Worm (Caenorhabditis elegans) whole organism, L1 larva: Measurements from ENCODE around the gene C32D5.10.

Experiments used
- C04F5.9 ChIP-seq: sonication (generic microtip); optimal IDR thresholded peaks from 2 replicates; lab custom pipeline; 2016; ENCODE audit warnings: missing genetic modification characterization, missing compliant biosample characterization
- C34B4.2 ChIP-seq: sonication (generic microtip); optimal IDR thresholded peaks from 2 replicates; lab custom pipeline; 2017; ENCODE audit warnings: mild to moderate bottlenecking, missing genetic modification characterization, missing compliant biosample characterization
- aha-1 ChIP-seq: fragments of 150-350 bp; optimal IDR thresholded peaks from 2 replicates; lab custom pipeline; 2014; ENCODE audit warnings: missing biosample characterization, missing genetic modification characterization
- aly-2 ChIP-seq: fragments of 150-350 bp; optimal IDR thresholded peaks from 2 replicates; lab custom pipeline; 2014; ENCODE audit warnings: missing biosample characterization, missing genetic modification characterization
- ama-1 ChIP-seq: fragments of 150-350 bp; optimal IDR thresholded peaks from 2 replicates; lab custom pipeline; 2014
- ceh-8 ChIP-seq: fragments of 200-800 bp; sonication (Bioruptor generic); optimal IDR thresholded peaks from 2 replicates; lab custom pipeline; 2018; ENCODE audit warnings: mild to moderate bottlenecking, missing genetic modification characterization, moderate library complexity, missing compliant biosample characterization
- ceh-88 ChIP-seq: fragments of 200-800 bp; sonication (Bioruptor generic); IDR thresholded peaks from 2 replicates; pipeline ENCODE4 v1.3.6; 2022; ENCODE audit warnings: missing genetic modification characterization, missing compliant biosample characterization
- ceh-90 ChIP-seq: sonication (generic microtip); optimal IDR thresholded peaks from 2 replicates; lab custom pipeline; 2016; ENCODE audit warnings: missing genetic modification characterization, missing compliant biosample characterization
- dsc-1 ChIP-seq: sonication (generic microtip); optimal IDR thresholded peaks from 2 replicates; lab custom pipeline; 2016; ENCODE audit warnings: mild to moderate bottlenecking, missing genetic modification characterization, missing compliant biosample characterization
- efl-1 ChIP-seq, 4 experiments: fragments of 150-350 bp; optimal IDR thresholded peaks in 3 of 4; peaks in 1 of 4; 1 replicate in 1 of 4; 2 replicates in 3 of 4; lab custom pipeline; 2014; ENCODE audit warnings: missing biosample characterization in 2 of 4, missing genetic modification characterization in 2 of 4, missing genetic modification reagents in 2 of 4
- egl-13 ChIP-seq: sonication (generic microtip); optimal IDR thresholded peaks from 2 replicates; lab custom pipeline; 2016; ENCODE audit warnings: missing genotype, missing genetic modification reagents, missing genetic modification characterization, missing compliant biosample characterization
- elt-2 ChIP-seq: sonication (generic microtip); optimal IDR thresholded peaks from 2 replicates; lab custom pipeline; 2016; ENCODE audit warnings: missing genetic modification characterization, mild to moderate bottlenecking, inconsistent platforms, missing compliant biosample characterization, missing genetic modification reagents
- ets-5 ChIP-seq: fragments of 200-800 bp; sonication (Bioruptor generic); IDR thresholded peaks from 2 replicates; pipeline ENCODE4 v1.3.6; 2022; ENCODE audit warnings: missing genetic modification characterization, missing compliant biosample characterization
- fkh-8 ChIP-seq: sonication (generic microtip); optimal IDR thresholded peaks from 2 replicates; lab custom pipeline; 2016; ENCODE audit warnings: mild to moderate bottlenecking, missing genetic modification characterization, missing compliant biosample characterization
- fos-1 ChIP-seq: fragments of 150-350 bp; optimal IDR thresholded peaks from 2 replicates; lab custom pipeline; 2014; ENCODE audit warnings: missing biosample characterization, missing genetic modification characterization
- hlh-4 ChIP-seq: sonication (generic microtip); optimal IDR thresholded peaks from 2 replicates; lab custom pipeline; 2016; ENCODE audit warnings: mild to moderate bottlenecking, missing genetic modification characterization, missing compliant biosample characterization
- hpl-2 ChIP-seq: fragments of 150-350 bp; optimal IDR thresholded peaks from 2 replicates; lab custom pipeline; 2014; ENCODE audit warnings: missing biosample characterization, missing genetic modification reagents, missing genetic modification characterization
- isw-1 ChIP-seq: fragments of 200-800 bp; sonication (Bioruptor generic); IDR thresholded peaks from 2 replicates; pipeline ENCODE4 v1.3.6; 2022; ENCODE audit warnings: missing genetic modification characterization, missing compliant biosample characterization
- lin-14 ChIP-seq: fragments of 200-800 bp; sonication (Bioruptor generic); optimal IDR thresholded peaks from 2 replicates; lab custom pipeline; 2018; ENCODE audit warnings: mild to moderate bottlenecking, missing genetic modification characterization, moderate library complexity, missing compliant biosample characterization
- lin-15B ChIP-seq: fragments of 150-350 bp; sonication (generic microtip); optimal IDR thresholded peaks from 3 replicates; lab custom pipeline; 2014; ENCODE audit warnings: missing biosample characterization, missing genetic modification characterization
- lin-35 ChIP-seq, 2 experiments: fragments of 150-350 bp; optimal IDR thresholded peaks; 2 replicates each; lab custom pipeline; 2014; ENCODE audit warnings: missing biosample characterization in 2 of 2, missing genetic modification characterization in 2 of 2, missing genetic modification reagents in 2 of 2
- lin-39 ChIP-seq: fragments of 150-350 bp; optimal IDR thresholded peaks from 2 replicates; lab custom pipeline; 2014; ENCODE audit warnings: missing biosample characterization, missing genetic modification reagents, missing genetic modification characterization
- lsy-2 ChIP-seq, 2 experiments: fragments of 150-350 bp; optimal IDR thresholded peaks; 2 replicates each; lab custom pipeline; 2014; ENCODE audit warnings: missing biosample characterization in 2 of 2, missing genetic modification characterization in 2 of 2
- mef-2 ChIP-seq: fragments of 150-350 bp; optimal IDR thresholded peaks from 2 replicates; lab custom pipeline; 2014; ENCODE audit warnings: missing biosample characterization, missing genetic modification characterization
- mep-1 ChIP-seq: fragments of 150-350 bp; optimal IDR thresholded peaks from 2 replicates; lab custom pipeline; 2014; ENCODE audit warnings: missing biosample characterization, missing genetic modification characterization
- nhr-11 ChIP-seq: fragments of 150-350 bp; optimal IDR thresholded peaks from 2 replicates; lab custom pipeline; 2014; ENCODE audit warnings: missing biosample characterization, missing genetic modification characterization
- nhr-12 ChIP-seq: sonication (generic microtip); optimal IDR thresholded peaks from 2 replicates; lab custom pipeline; 2017; ENCODE audit warnings: missing biosample characterization, missing genetic modification characterization
- nhr-19 ChIP-seq: fragments of 200-800 bp; sonication (Bioruptor generic); conservative IDR thresholded peaks from 2 replicates; pipeline ENCODE4 v1.3.6; 2022; ENCODE audit warnings: missing genetic modification characterization, missing compliant biosample characterization
- nhr-20 ChIP-seq: sonication (generic microtip); optimal IDR thresholded peaks from 2 replicates; lab custom pipeline; 2016; ENCODE audit warnings: mild to moderate bottlenecking, missing genetic modification characterization, missing compliant biosample characterization
- nhr-237 ChIP-seq: fragments of 150-350 bp; optimal IDR thresholded peaks from 2 replicates; lab custom pipeline; 2014; ENCODE audit warnings: missing biosample characterization, missing genetic modification characterization
- nhr-47 ChIP-seq: sonication (generic microtip); optimal IDR thresholded peaks from 2 replicates; lab custom pipeline; 2016; ENCODE audit warnings: mild to moderate bottlenecking, missing genetic modification characterization, moderate library complexity, missing compliant biosample characterization
- nhr-71 ChIP-seq: sonication (generic microtip); optimal IDR thresholded peaks from 2 replicates; lab custom pipeline; 2016; ENCODE audit warnings: mild to moderate bottlenecking, missing genetic modification characterization, moderate library complexity, missing compliant biosample characterization
- pag-3 ChIP-seq: sonication (generic microtip); optimal IDR thresholded peaks from 2 replicates; lab custom pipeline; 2017; ENCODE audit warnings: missing genetic modification characterization, mild to moderate bottlenecking, missing compliant biosample characterization, antibody characterized with exemption, borderline replicate concordance; ENCODE audit not compliant: insufficient read depth
- pax-3 ChIP-seq: fragments of 200-800 bp; sonication (Bioruptor generic); optimal IDR thresholded peaks from 2 replicates; lab custom pipeline; 2018; ENCODE audit warnings: mild to moderate bottlenecking, missing genetic modification characterization, moderate library complexity, missing compliant biosample characterization
- pqm-1 ChIP-seq: sonication (generic microtip); optimal IDR thresholded peaks from 3 replicates; lab custom pipeline; 2017; ENCODE audit warnings: missing biosample characterization, missing genetic modification characterization
- rnt-1 ChIP-seq: sonication (generic microtip); optimal IDR thresholded peaks from 2 replicates; lab custom pipeline; 2016; ENCODE audit warnings: mild to moderate bottlenecking, missing genetic modification characterization, moderate library complexity, missing compliant biosample characterization
- skn-1 ChIP-seq: fragments of 150-350 bp; optimal IDR thresholded peaks from 2 replicates; lab custom pipeline; 2014; ENCODE audit warnings: missing biosample characterization, missing genetic modification characterization
- sup-37 ChIP-seq: fragments of 200-800 bp; sonication (Bioruptor generic); optimal IDR thresholded peaks from 2 replicates; lab custom pipeline; 2018; ENCODE audit warnings: mild to moderate bottlenecking, missing genetic modification characterization, missing compliant biosample characterization
- swsn-7 ChIP-seq: sonication (generic microtip); optimal IDR thresholded peaks from 2 replicates; lab custom pipeline; 2016; ENCODE audit warnings: missing genetic modification characterization, missing compliant biosample characterization
- tbx-2 ChIP-seq: sonication (generic microtip); optimal IDR thresholded peaks from 2 replicates; lab custom pipeline; 2016; ENCODE audit warnings: missing genetic modification characterization, missing compliant biosample characterization
- unc-130 ChIP-seq: fragments of 150-350 bp; optimal IDR thresholded peaks from 2 replicates; lab custom pipeline; 2017; ENCODE audit warnings: missing biosample characterization, missing genetic modification characterization, inconsistent platforms
- unc-62 ChIP-seq: fragments of 150-350 bp; optimal IDR thresholded peaks from 2 replicates; lab custom pipeline; 2014; ENCODE audit warnings: missing biosample characterization, missing genetic modification reagents, missing genetic modification characterization
- unc-98 ChIP-seq: fragments of 200-800 bp; sonication (Bioruptor generic); IDR thresholded peaks from 2 replicates; pipeline ENCODE4 v1.3.6; 2022; ENCODE audit warnings: missing genetic modification characterization, missing compliant biosample characterization
- xbp-1 ChIP-seq: sonication (generic microtip); optimal IDR thresholded peaks from 2 replicates; lab custom pipeline; 2016; ENCODE audit warnings: missing genetic modification characterization, missing compliant biosample characterization
- ztf-11 ChIP-seq, 2 experiments: sonication (generic microtip); optimal IDR thresholded peaks; 2 replicates each; lab custom pipeline; 2016 to 2017; ENCODE audit warnings: missing genetic modification characterization in 2 of 2, missing biosample characterization in 1 of 2, missing compliant biosample characterization in 1 of 2
- ztf-4 ChIP-seq: fragments of 150-350 bp; optimal IDR thresholded peaks from 2 replicates; lab custom pipeline; 2014; ENCODE audit warnings: missing biosample characterization, missing genetic modification characterization

C32D5.10 gene

ce11 chrII:6339948-6340347 lies 11.8 kb downstream of the C32D5.10 start, which contains the start of gene C32D5.7:
Gene C32D5.7, minus strand, starts transcription at chrII:6340048.
- no peak for TF ChIP-seq ets-5 (GFP tag; lab: Robert Waterston, UW)
- no peak for TF ChIP-seq swsn-7 (tag; lab: Kevin White, UChicago)
- no peak for TF ChIP-seq ceh-88
- TF ChIP-seq egl-13 (tag; lab: Kevin White, UChicago), result no peak
- TF ChIP-seq lin-35 (GFP tag; optimal IDR thresholded peaks at IDR 0.05; lab: Kevin White, UChicago), result no peak
- no peak for TF ChIP-seq xbp-1 (tag; lab: Kevin White, UChicago)
- no peak for TF ChIP-seq ceh-8 (GFP tag; lab: Kevin White, UChicago)
- TF ChIP-seq efl-1 (optimal IDR thresholded peaks at IDR 0.05; lab: Kevin White, UChicago), result no peak
- no peak for TF ChIP-seq efl-1 (GFP tag; optimal IDR thresholded peaks at IDR 0.05 in 1 of 2; lab: Kevin White, UChicago)
- TF ChIP-seq aha-1 (tag; lab: Kevin White, UChicago), result no peak
- TF ChIP-seq pax-3, result no peak
- no peak for TF ChIP-seq ama-1 (lab: Kevin White, UChicago)
- no peak for TF ChIP-seq lin-15B (tag; lab: Kevin White, UChicago)
- no peak for TF ChIP-seq hpl-2
- no peak for TF ChIP-seq mef-2 (tag; lab: Kevin White, UChicago)
- TF ChIP-seq skn-1 (tag; lab: Kevin White, UChicago), result no peak

ce11 chrII:6339511-6339910 lies 12.3 kb downstream of the C32D5.10 start:
- no peak for TF ChIP-seq fos-1
- TF ChIP-seq mep-1 (tag; lab: Kevin White, UChicago), result no peak
- peak; percentile 57 for TF ChIP-seq elt-2 (tag; lab: Kevin White, UChicago)
- no peak for TF ChIP-seq unc-98
- peak in 1 of 2 experiments; percentile 6 for TF ChIP-seq lin-35 (GFP tag; optimal IDR thresholded peaks at IDR 0.05; lab: Kevin White, UChicago)

- TF ChIP-seq fkh-8, result peak; percentile 89
- peak; percentile 46 for TF ChIP-seq nhr-71
- TF ChIP-seq pax-3, result peak; percentile 35
- TF ChIP-seq nhr-11 (tag; lab: Kevin White, UChicago), result peak; percentile 6
- TF ChIP-seq ama-1 (lab: Kevin White, UChicago), result no peak
- no peak for TF ChIP-seq unc-130 (tag; lab: Kevin White, UChicago)
- TF ChIP-seq lsy-2 (tag; optimal IDR thresholded peaks at IDR 0.05; lab: Kevin White, UChicago), result no peak
- TF ChIP-seq dsc-1 (tag; lab: Kevin White, UChicago), result peak; percentile 31
- no peak for TF ChIP-seq ceh-90
- TF ChIP-seq nhr-47 (tag; lab: Kevin White, UChicago), result peak; percentile 15
- peak; percentile 17 for TF ChIP-seq elt-2 (tag; lab: Kevin White, UChicago)
- TF ChIP-seq hlh-4 (tag; lab: Kevin White, UChicago), result no peak
- no peak for TF ChIP-seq C34B4.2 (tag; lab: Kevin White, UChicago)
- no peak for TF ChIP-seq hpl-2
- no peak for TF ChIP-seq C04F5.9 (tag; lab: Kevin White, UChicago)
- no peak for TF ChIP-seq nhr-19 (GFP tag; lab: Robert Waterston, UW)
- TF ChIP-seq pqm-1 (tag; lab: Kevin White, UChicago), result peak; percentile 41
- no peak for TF ChIP-seq efl-1 (optimal IDR thresholded peaks at IDR 0.05; lab: Kevin White, UChicago)
- peak in 1 of 2 experiments; percentile 88 for TF ChIP-seq efl-1 (GFP tag; optimal IDR thresholded peaks at IDR 0.05 in 1 of 2; lab: Kevin White, UChicago)
- TF ChIP-seq aly-2, result no peak
- no peak for TF ChIP-seq lin-39 (tag; lab: Kevin White, UChicago)
- no peak for TF ChIP-seq unc-98
- TF ChIP-seq, all 84 proteins: peak for 9
Observed at ce11 chrII:6335358-6335757, 16.4 kb downstream of the C32D5.10 start, which contains the start of gene C32D5.14. Gene C32D5.14, plus strand, starts transcription at chrII:6335488.

ce11 chrII:6334745-6335260 lies 17.0 kb downstream of the C32D5.10 start:
- TF ChIP-seq nhr-20 (tag; lab: Kevin White, UChicago), result no peak
- no peak for TF ChIP-seq unc-62 (GFP tag; lab: Kevin White, UChicago)
- no peak for TF ChIP-seq egl-13 (tag; lab: Kevin White, UChicago)
- TF ChIP-seq isw-1, result no peak
- TF ChIP-seq hlh-4 (tag; lab: Kevin White, UChicago), result no peak
- TF ChIP-seq nhr-47 (tag; lab: Kevin White, UChicago), result no peak
- no peak for TF ChIP-seq sup-37
- TF ChIP-seq fos-1, result no peak
- TF ChIP-seq ztf-4 (tag; lab: Kevin White, UChicago), result no peak
- TF ChIP-seq lin-14, result peak; percentile 0
- no peak for TF ChIP-seq rnt-1 (tag; lab: Kevin White, UChicago)
- TF ChIP-seq tbx-2 (tag; lab: Kevin White, UChicago), result no peak
- TF ChIP-seq ztf-11 (tag; optimal IDR thresholded peaks at IDR 0.05; lab: Kevin White, UChicago), result no peak
- no peak for TF ChIP-seq nhr-12 (tag; lab: Kevin White, UChicago)
- no peak for TF ChIP-seq nhr-237 (tag; lab: Kevin White, UChicago)
- TF ChIP-seq efl-1 (optimal IDR thresholded peaks at IDR 0.05; lab: Kevin White, UChicago), result no peak
- peak in 1 of 2 experiments; percentile 90 for TF ChIP-seq efl-1 (GFP tag; optimal IDR thresholded peaks at IDR 0.05 in 1 of 2; lab: Kevin White, UChicago)
- peak; percentile 46 for TF ChIP-seq elt-2 (tag; lab: Kevin White, UChicago)
- no peak for TF ChIP-seq pag-3 (tag; lab: Kevin White, UChicago)
- TF ChIP-seq pqm-1 (tag; lab: Kevin White, UChicago), result no peak
- peak in 1 of 2 experiments; percentile 7 for TF ChIP-seq lin-35 (GFP tag; optimal IDR thresholded peaks at IDR 0.05; lab: Kevin White, UChicago)
